Worm (Caenorhabditis elegans) whole organism, L3 larva: Measurements from ENCODE around the gene F42G4.5.

Source experiments
- elt-1 ChIP-seq: fragments of 150-350 bp; optimal IDR thresholded peaks from 2 replicates; lab custom pipeline; 2014; ENCODE audit warnings: missing biosample characterization, missing genetic modification characterization
- fkh-10 ChIP-seq: sonication (generic microtip); optimal IDR thresholded peaks from 2 replicates; lab custom pipeline; 2017; ENCODE audit warnings: missing biosample characterization, missing genetic modification reagents, missing genetic modification characterization
- mml-1 ChIP-seq: fragments of 150-350 bp; sonication (generic microtip); optimal IDR thresholded peaks from 3 replicates; lab custom pipeline; 2014; ENCODE audit warnings: missing biosample characterization, missing genetic modification characterization
- nhr-77 ChIP-seq: fragments of 150-350 bp; optimal IDR thresholded peaks from 2 replicates; lab custom pipeline; 2014; ENCODE audit warnings: missing biosample characterization, missing genetic modification characterization
- pha-4 ChIP-seq: fragments of 150-350 bp; optimal IDR thresholded peaks from 2 replicates; lab custom pipeline; 2014; ENCODE audit warnings: missing biosample characterization, missing genetic modification reagents, missing genetic modification characterization
- unc-39 ChIP-seq: sonication (generic microtip); optimal IDR thresholded peaks from 4 replicates; lab custom pipeline; 2017; ENCODE audit warnings: missing biosample characterization, missing genetic modification characterization
- ztf-11 ChIP-seq: fragments of 150-350 bp; optimal IDR thresholded peaks from 2 replicates; lab custom pipeline; 2014; ENCODE audit warnings: missing biosample characterization, missing genetic modification characterization

DNA sequence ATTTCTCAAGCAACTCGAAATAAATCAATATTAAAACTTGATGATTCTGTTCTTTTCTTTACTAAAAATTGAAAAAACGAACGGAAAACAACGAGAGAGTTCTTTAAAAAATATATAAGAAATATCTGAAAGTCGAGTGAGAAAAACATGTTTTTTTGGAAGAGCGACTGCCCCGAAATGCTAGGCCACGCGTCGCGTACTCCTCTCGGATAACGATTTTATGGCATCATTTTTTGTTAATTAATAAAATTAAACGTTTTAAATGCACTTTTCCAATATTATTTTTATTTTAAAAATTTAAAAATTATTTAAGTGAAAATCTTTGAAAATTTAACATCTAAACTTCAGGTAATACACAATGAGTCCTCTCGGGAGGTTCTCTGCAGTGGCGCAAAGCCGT, 43.9 kb downstream of the F42G4.5 start, which contains the start of gene gfm-1:
- TF ChIP-seq ztf-11 (tag; lab: Kevin White, UChicago) = no peak
- TF ChIP-seq pha-4 (tag; lab: Kevin White, UChicago) = no peak
- TF ChIP-seq fkh-10 (GFP tag; lab: Kevin White, UChicago) = no peak
- TF ChIP-seq unc-39 (tag; lab: Kevin White, UChicago) = no peak
- TF ChIP-seq nhr-77 (tag; lab: Kevin White, UChicago) = no peak
- TF ChIP-seq elt-1 (tag; lab: Kevin White, UChicago) = no peak
- TF ChIP-seq mml-1 (tag; lab: Kevin White, UChicago) = no peak
